Worm (Caenorhabditis elegans) whole organism, mixed stage, embryonic: ENCODE data around the gene ace-1.

Experiments
- M03D4.4 ChIP-seq: sonication (generic microtip); optimal IDR thresholded peaks from 2 replicates; lab custom pipeline; 2017; ENCODE audit warnings: mild to moderate bottlenecking, missing genetic modification characterization, missing compliant biosample characterization
- bed-3 ChIP-seq: fragments of 200-800 bp; sonication (Bioruptor generic); optimal IDR thresholded peaks from 3 replicates; lab custom pipeline; 2018; ENCODE audit warnings: mild to moderate bottlenecking, missing genetic modification characterization, moderate library complexity, missing compliant biosample characterization
- ceh-43 ChIP-seq: fragments of 200-800 bp; sonication (Bioruptor generic); optimal IDR thresholded peaks from 2 replicates; lab custom pipeline; 2018; ENCODE audit warnings: mild to moderate bottlenecking, missing genetic modification characterization, moderate library complexity, missing compliant biosample characterization
- ces-1 ChIP-seq: fragments of 150-350 bp; optimal IDR thresholded peaks from 2 replicates; lab custom pipeline; 2014; ENCODE audit warnings: missing biosample characterization, missing genetic modification reagents, missing genetic modification characterization
- cnd-1 ChIP-seq: fragments of 200-800 bp; sonication (Bioruptor generic); optimal IDR thresholded peaks from 2 replicates; lab custom pipeline; 2018; ENCODE audit warnings: mild to moderate bottlenecking, missing genetic modification characterization, missing compliant biosample characterization
- drap-1 ChIP-seq: fragments of 200-800 bp; sonication (Bioruptor generic); optimal IDR thresholded peaks from 3 replicates; lab custom pipeline; 2018; ENCODE audit warnings: mild to moderate bottlenecking, missing genetic modification characterization, missing compliant biosample characterization
- elt-1 ChIP-seq: sonication (generic microtip); optimal IDR thresholded peaks from 2 replicates; lab custom pipeline; 2017; ENCODE audit warnings: missing genetic modification characterization, mild to moderate bottlenecking, missing compliant biosample characterization, antibody characterized with exemption, moderate library complexity, borderline replicate concordance; ENCODE audit not compliant: insufficient read depth
- elt-3 ChIP-seq: fragments of 150-350 bp; optimal IDR thresholded peaks from 2 replicates; lab custom pipeline; 2014; ENCODE audit warnings: missing biosample characterization, missing genetic modification characterization
- flh-1 ChIP-seq: fragments of 200-800 bp; sonication (Bioruptor generic); optimal IDR thresholded peaks from 2 replicates; lab custom pipeline; 2018; ENCODE audit warnings: mild to moderate bottlenecking, missing genetic modification characterization, moderate library complexity, missing compliant biosample characterization
- ham-2 ChIP-seq: fragments of 200-800 bp; sonication (Bioruptor generic); optimal IDR thresholded peaks from 2 replicates; lab custom pipeline; 2018; ENCODE audit warnings: mild to moderate bottlenecking, missing genetic modification characterization, missing compliant biosample characterization
- hlh-1 ChIP-seq: fragments of 150-350 bp; optimal IDR thresholded peaks from 2 replicates; lab custom pipeline; 2014; ENCODE audit warnings: missing biosample characterization, missing genetic modification reagents, missing genetic modification characterization
- lin-13 ChIP-seq: fragments of 150-350 bp; optimal IDR thresholded peaks from 2 replicates; lab custom pipeline; 2014; ENCODE audit warnings: missing biosample characterization, missing genetic modification characterization
- lsy-2 ChIP-seq: fragments of 150-350 bp; optimal IDR thresholded peaks from 2 replicates; lab custom pipeline; 2014; ENCODE audit warnings: missing biosample characterization, missing genetic modification characterization
- mab-5 ChIP-seq: fragments of 150-350 bp; optimal IDR thresholded peaks from 2 replicates; lab custom pipeline; 2014; ENCODE audit warnings: missing biosample characterization, missing genetic modification characterization
- mep-1 ChIP-seq: fragments of 150-350 bp; optimal IDR thresholded peaks from 2 replicates; lab custom pipeline; 2017; ENCODE audit warnings: missing biosample characterization, missing genetic modification reagents, missing genetic modification characterization, inconsistent platforms
- mls-2 ChIP-seq: sonication (generic microtip); optimal IDR thresholded peaks from 2 replicates; lab custom pipeline; 2016; ENCODE audit warnings: mild to moderate bottlenecking, missing genetic modification characterization, moderate library complexity, missing compliant biosample characterization
- nhr-12 ChIP-seq: fragments of 150-350 bp; optimal IDR thresholded peaks from 2 replicates; lab custom pipeline; 2014; ENCODE audit warnings: missing biosample characterization, missing genetic modification characterization
- nhr-2 ChIP-seq: fragments of 150-350 bp; optimal IDR thresholded peaks from 2 replicates; lab custom pipeline; 2014; ENCODE audit warnings: missing biosample characterization, missing genetic modification characterization
- nhr-28 ChIP-seq: fragments of 150-350 bp; optimal IDR thresholded peaks from 2 replicates; lab custom pipeline; 2014; ENCODE audit warnings: missing biosample characterization, missing genetic modification characterization
- nhr-76 ChIP-seq: sonication (generic microtip); optimal IDR thresholded peaks from 2 replicates; lab custom pipeline; 2017; ENCODE audit warnings: missing biosample characterization, missing genetic modification characterization
- sem-2 ChIP-seq: fragments of 200-800 bp; sonication (Bioruptor generic); optimal IDR thresholded peaks from 2 replicates; lab custom pipeline; 2018; ENCODE audit warnings: mild to moderate bottlenecking, missing genetic modification characterization, missing compliant biosample characterization
- snpc-4 ChIP-seq: fragments of 150-350 bp; optimal IDR thresholded peaks from 2 replicates; lab custom pipeline; 2014; ENCODE audit warnings: missing biosample characterization, missing genetic modification characterization
- sptf-1 ChIP-seq: sonication (generic microtip); optimal IDR thresholded peaks from 2 replicates; lab custom pipeline; 2017; ENCODE audit warnings: mild to moderate bottlenecking, missing genetic modification characterization, moderate library complexity, missing compliant biosample characterization
- unc-120 ChIP-seq: sonication (generic microtip); optimal IDR thresholded peaks from 2 replicates; lab custom pipeline; 2017; ENCODE audit warnings: missing genetic modification characterization, missing compliant biosample characterization; ENCODE audit not compliant: poor library complexity, severe bottlenecking
- unc-39 ChIP-seq: fragments of 150-350 bp; optimal IDR thresholded peaks from 2 replicates; lab custom pipeline; 2014; ENCODE audit warnings: missing biosample characterization, missing genetic modification characterization
- unc-62 ChIP-seq: fragments of 150-350 bp; optimal IDR thresholded peaks from 2 replicates; lab custom pipeline; 2014; ENCODE audit warnings: missing biosample characterization, missing genetic modification reagents, missing genetic modification characterization
- ztf-11 ChIP-seq: fragments of 150-350 bp; optimal IDR thresholded peaks from 2 replicates; lab custom pipeline; 2014; ENCODE audit warnings: missing biosample characterization, missing genetic modification characterization

The ace-1 gene

ce11 chrX:16375807-16376638, 8.9 kb downstream of the ace-1 start, which contains the start of gene sur-7:
TSS of gene sur-7 (plus strand) at chrX:16376588.
- no peak for TF ChIP-seq M03D4.4 (tag; lab: Kevin White, UChicago)
- no peak for TF ChIP-seq snpc-4
- no peak for TF ChIP-seq ztf-11 (tag; lab: Kevin White, UChicago)
- TF ChIP-seq sptf-1 (tag; lab: Kevin White, UChicago) = no peak
- TF ChIP-seq drap-1 (GFP tag; lab: Kevin White, UChicago) = no peak
- no peak for TF ChIP-seq lsy-2 (tag; lab: Kevin White, UChicago)
- no peak for TF ChIP-seq unc-120 (tag; lab: Kevin White, UChicago)
- no peak for TF ChIP-seq nhr-28 (tag; lab: Kevin White, UChicago)
- TF ChIP-seq ceh-43 = no peak
- TF ChIP-seq nhr-2 = no peak
- TF ChIP-seq flh-1 (GFP tag; lab: Kevin White, UChicago) = no peak
- no peak for TF ChIP-seq hlh-1 (tag; lab: Kevin White, UChicago)
- TF ChIP-seq elt-3 = no peak
- no peak for TF ChIP-seq unc-39
- no peak for TF ChIP-seq sem-2 (GFP tag; lab: Kevin White, UChicago)

- TF ChIP-seq unc-120 (tag; lab: Kevin White, UChicago) (peak; percentile 77), ham-2 (GFP tag; lab: Kevin White, UChicago) (peak; percentile 35), nhr-28 (tag; lab: Kevin White, UChicago) (no peak), sptf-1 (tag; lab: Kevin White, UChicago) (peak; percentile 67), drap-1 (GFP tag; lab: Kevin White, UChicago) (peak; percentile 42), cnd-1 (tag; lab: Kevin White, UChicago) (peak; percentile 14)
- TF ChIP-seq, all 35 proteins: peak for 5
Measured at ce11 chrX:16377903-16378302, 10.8 kb downstream of the ace-1 start.

- TF ChIP-seq drap-1 (GFP tag; lab: Kevin White, UChicago) (no peak), mep-1 (tag; lab: Kevin White, UChicago) (no peak), ceh-43 (no peak), lin-13 (no peak), unc-120 (tag; lab: Kevin White, UChicago) (no peak), unc-62 (GFP tag; lab: Kevin White, UChicago) (no peak), sptf-1 (tag; lab: Kevin White, UChicago) (no peak), elt-3 (no peak), snpc-4 (no peak), elt-1 (tag; lab: Kevin White, UChicago) (no peak), cnd-1 (tag; lab: Kevin White, UChicago) (no peak), ztf-11 (tag; lab: Kevin White, UChicago) (no peak), nhr-28 (tag; lab: Kevin White, UChicago) (no peak)
- TF ChIP-seq, all 35 proteins: peak for 0
Measured at ce11 chrX:16381115-16381514, 14.0 kb downstream of the ace-1 start.

ce11 chrX:16381908-16382307, 14.8 kb downstream of the ace-1 start:
- TF ChIP-seq lin-13 = no peak
- TF ChIP-seq mls-2 (tag; lab: Kevin White, UChicago) = no peak
- TF ChIP-seq nhr-2 = no peak
- TF ChIP-seq drap-1 (GFP tag; lab: Kevin White, UChicago) = no peak

ce11 chrX:16383084-16383483, 16.0 kb downstream of the ace-1 start:
- TF ChIP-seq lin-13 (no peak), lsy-2 (tag; lab: Kevin White, UChicago) (no peak), elt-3 (no peak)

ce11 chrX:16384010-16384409, 16.9 kb downstream of the ace-1 start:
- TF ChIP-seq bed-3 = no peak
- no peak for TF ChIP-seq ces-1
- TF ChIP-seq cnd-1 (tag; lab: Kevin White, UChicago) = no peak
- TF ChIP-seq snpc-4 = no peak
- TF ChIP-seq nhr-12 (tag; lab: Kevin White, UChicago) = no peak
- TF ChIP-seq ceh-43 = no peak
- TF ChIP-seq nhr-28 (tag; lab: Kevin White, UChicago) = no peak
- TF ChIP-seq M03D4.4 (tag; lab: Kevin White, UChicago) = no peak
- no peak for TF ChIP-seq unc-39
- TF ChIP-seq flh-1 (GFP tag; lab: Kevin White, UChicago) = no peak
- no peak for TF ChIP-seq mls-2 (tag; lab: Kevin White, UChicago)
- no peak for TF ChIP-seq unc-62 (GFP tag; lab: Kevin White, UChicago)
- no peak for TF ChIP-seq nhr-76
- no peak for TF ChIP-seq sptf-1 (tag; lab: Kevin White, UChicago)
- no peak for TF ChIP-seq lin-13
- no peak for TF ChIP-seq mab-5
- TF ChIP-seq, all 35 proteins: peak for 0
